Worm (Caenorhabditis elegans): ENCODE results near the gene srx-22.
A peak's percentile ranks its signal among the peaks of the same experiment; 100 is the strongest.

srx-22 gene

ce11 chrV:724946-725806 is 45.4 kb downstream of the srx-22 start (continued):
- TF ChIP-seq mes-4 (tag; optimal IDR thresholded peaks at IDR 0.05) = no peak
- no peak for TF ChIP-seq lin-35 (GFP tag; optimal IDR thresholded peaks at IDR 0.05)
- no peak for TF ChIP-seq repo-1 (tag; optimal IDR thresholded peaks at IDR 0.05)
- no peak for TF ChIP-seq dpl-1 (GFP tag; optimal IDR thresholded peaks at IDR 0.05)
- no peak for TF ChIP-seq ceh-91 (GFP tag; IDR thresholded peaks at IDR 0.05)
- no peak for TF ChIP-seq attf-5 (GFP tag; optimal IDR thresholded peaks at IDR 0.05)
- no peak for TF ChIP-seq snpc-1.3 (tag; optimal IDR thresholded peaks at IDR 0.05; ENCODE audit: insufficient read depth)
- no peak for TF ChIP-seq ztf-6 (GFP tag; IDR thresholded peaks at IDR 0.05)
- TF ChIP-seq unc-130 (GFP tag; optimal IDR thresholded peaks at IDR 0.05) = no peak
- no peak for TF ChIP-seq dpff-1 (tag; optimal IDR thresholded peaks at IDR 0.05)
- TF ChIP-seq B0336.3 (GFP tag; IDR thresholded peaks at IDR 0.05) = peak; percentile 6
- TF ChIP-seq ekl-4 (GFP tag; IDR thresholded peaks at IDR 0.05) = no peak
- TF ChIP-seq bed-1 (GFP tag; IDR thresholded peaks at IDR 0.05) = no peak
- TF ChIP-seq D2030.7 (GFP tag; IDR thresholded peaks at IDR 0.05) = no peak
- no peak for TF ChIP-seq chd-7 (tag; optimal IDR thresholded peaks at IDR 0.05)
- TF ChIP-seq mel-28 (tag; optimal IDR thresholded peaks at IDR 0.05; ENCODE audit: borderline replicate concordance) = no peak
- TF ChIP-seq attf-6 (GFP tag; IDR thresholded peaks at IDR 0.05) = no peak
- TF ChIP-seq fkh-3 (tag; optimal IDR thresholded peaks at IDR 0.05) = no peak
- TF ChIP-seq nhr-179 (tag; optimal IDR thresholded peaks at IDR 0.05) = no peak
- TF ChIP-seq cebp-1 (GFP tag; IDR thresholded peaks at IDR 0.05) = no peak
- TF ChIP-seq cebp-1 (tag; optimal IDR thresholded peaks at IDR 0.05) = peak; percentile 6
- no peak for TF ChIP-seq lin-40 (tag; optimal IDR thresholded peaks at IDR 0.05)
- no peak for TF ChIP-seq cebp-2 (GFP tag; IDR thresholded peaks at IDR 0.05)
- TF ChIP-seq C17E4.6 (GFP tag; IDR thresholded peaks at IDR 0.05) = no peak
- 0 out of 2 replicates have a peak, but pooled peaks have one; percentile 16 for TF ChIP-seq ceh-58 (GFP tag; IDR thresholded peaks at IDR 0.05)
- TF ChIP-seq pbrm-1 (GFP tag; IDR thresholded peaks at IDR 0.05) = no peak
- no peak for TF ChIP-seq rec-8 (tag; optimal IDR thresholded peaks at IDR 0.05)
- no peak for TF ChIP-seq bed-2 (GFP tag; IDR thresholded peaks at IDR 0.05)
- TF ChIP-seq mxl-1 (tag; optimal IDR thresholded peaks at IDR 0.05) = no peak
- 0 out of 2 replicates have a peak, but pooled peaks have one; percentile 14 for TF ChIP-seq nfyb-1 (GFP tag; IDR thresholded peaks at IDR 0.05)
- TF ChIP-seq B0019.2 (GFP tag; conservative IDR thresholded peaks at IDR 0.05) = no peak
- TF ChIP-seq Y79H2A.3 (GFP tag; conservative IDR thresholded peaks at IDR 0.05) = no peak; the same call in 1 of the 2 replicates
- no peak for TF ChIP-seq dox-1 (GFP tag; IDR thresholded peaks at IDR 0.05)
- TF ChIP-seq K12H6.12 (tag; optimal IDR thresholded peaks at IDR 0.05) = no peak
- no peak for TF ChIP-seq efl-1 (GFP tag; optimal IDR thresholded peaks at IDR 0.05)
- TF ChIP-seq nfya-1 (tag; optimal IDR thresholded peaks at IDR 0.05; ENCODE audit: borderline replicate concordance, insufficient read depth) = no peak
- TF ChIP-seq ztf-28 (GFP tag; IDR thresholded peaks at IDR 0.05) = no peak
- no peak for TF ChIP-seq ceh-100 (GFP tag; IDR thresholded peaks at IDR 0.05)
- no peak for TF ChIP-seq madf-10 (tag; optimal IDR thresholded peaks at IDR 0.05)
- TF ChIP-seq rpc-1 (optimal IDR thresholded peaks at IDR 0.05) = no peak
- no peak for TF ChIP-seq rpc-1 (tag; optimal IDR thresholded peaks at IDR 0.05)
- no peak for TF ChIP-seq ztf-25 (GFP tag; IDR thresholded peaks at IDR 0.05)
- no peak for TF ChIP-seq Y67H2A.10 (GFP tag; conservative IDR thresholded peaks at IDR 0.05)
- TF ChIP-seq F37B4.10 (GFP tag; IDR thresholded peaks at IDR 0.05) = no peak
- TF ChIP-seq madf-8 (GFP tag; conservative IDR thresholded peaks at IDR 0.05) = no peak
- TF ChIP-seq T07F8.4 (tag; optimal IDR thresholded peaks at IDR 0.05) = no peak
- TF ChIP-seq ztf-18 (tag; optimal IDR thresholded peaks at IDR 0.05) = no peak
- TF ChIP-seq lin-26 (GFP tag; IDR thresholded peaks at IDR 0.05) = peak; percentile 75; the same call in 1 of the 2 replicates
